Fruit fly (Drosophila melanogaster) whole organism, embryonic: ENCODE measurements around the gene lectin-21Cb.

Experiments
- CG10147 ChIP-seq: fragments of 200-800 bp; sonication (Bioruptor generic); optimal IDR thresholded peaks from 2 replicates; lab custom pipeline; 2019; ENCODE audit warnings: missing biosample characterization, mild to moderate bottlenecking, missing genetic modification characterization, moderate library complexity
- CG16863 ChIP-seq: fragments of 200-800 bp; sonication (Bioruptor generic); optimal IDR thresholded peaks from 3 replicates; lab custom pipeline; 2016; ENCODE audit warnings: missing biosample characterization, missing genetic modification characterization
- CG17829 ChIP-seq: fragments of 200-800 bp; optimal IDR thresholded peaks from 2 replicates; lab custom pipeline; 2019; ENCODE audit warnings: missing biosample characterization, mild to moderate bottlenecking, missing genetic modification characterization, moderate library complexity
- CG31388 ChIP-seq: fragments of 200-800 bp; sonication (Bioruptor generic); optimal IDR thresholded peaks from 2 replicates; lab custom pipeline; 2016; ENCODE audit warnings: missing biosample characterization, missing genetic modification characterization
- CG7556 ChIP-seq: fragments of 200-800 bp; sonication (Bioruptor generic); optimal IDR thresholded peaks from 2 replicates; lab custom pipeline; 2017; ENCODE audit warnings: missing biosample characterization, mild to moderate bottlenecking, missing genetic modification characterization
- CG8924 ChIP-seq: fragments of 200-800 bp; optimal IDR thresholded peaks from 3 replicates; lab custom pipeline; 2019; ENCODE audit warnings: missing biosample characterization, mild to moderate bottlenecking, missing genetic modification characterization, moderate library complexity
- Dbx ChIP-seq: fragments of 200-800 bp; sonication (Bioruptor generic); IDR thresholded peaks from 3 replicates; pipeline ENCODE4 v1.3.6; 2022; ENCODE audit warnings: missing biosample characterization, missing genetic modification characterization
- Max ChIP-seq: fragments of 200-800 bp; sonication (Bioruptor generic); optimal IDR thresholded peaks from 2 replicates; lab custom pipeline; 2016; ENCODE audit warnings: missing biosample characterization, mild to moderate bottlenecking, missing genetic modification characterization
- Optix ChIP-seq: fragments of 200-800 bp; sonication (Bioruptor generic); IDR thresholded peaks from 3 replicates; pipeline ENCODE4 v1.3.6; 2022; ENCODE audit warnings: missing biosample characterization, missing genetic modification characterization
- ara ChIP-seq: fragments of 200-800 bp; sonication (Bioruptor generic); IDR thresholded peaks from 2 replicates; pipeline ENCODE4 v1.3.6; 2022; ENCODE audit warnings: missing biosample characterization, missing genetic modification characterization
- en ChIP-seq: fragments of 200-800 bp; sonication (Bioruptor generic); optimal IDR thresholded peaks from 2 replicates; lab custom pipeline; 2016; ENCODE audit warnings: missing biosample characterization, missing genetic modification characterization
- hkb ChIP-seq, 2 experiments: fragments of 200-800 bp in 1 of 2; fragments of >200 bp in 1 of 2; sonication (Bioruptor generic) in 1 of 2; IDR thresholded peaks in 1 of 2; optimal IDR thresholded peaks in 1 of 2; 2 replicates each; pipeline versions ENCODE4 v1.3.6 to Lab custom; 2017 to 2022; ENCODE audit warnings: missing biosample characterization in 1 of 2, missing genetic modification characterization in 1 of 2
- insv ChIP-seq, 2 experiments: fragments of 200-800 bp; sonication (Bioruptor generic); optimal IDR thresholded peaks; 3 replicates each; lab custom pipeline; 2016 to 2018; ENCODE audit warnings: missing biosample characterization in 2 of 2, missing genetic modification characterization in 2 of 2
- mld ChIP-seq: fragments of 200-800 bp; sonication (Bioruptor generic); IDR thresholded peaks from 3 replicates; pipeline ENCODE4 v1.3.6; 2022; ENCODE audit warnings: missing biosample characterization, missing genetic modification characterization; ENCODE audit not compliant: partially characterized antibody

lectin-21Cb gene

DNA sequence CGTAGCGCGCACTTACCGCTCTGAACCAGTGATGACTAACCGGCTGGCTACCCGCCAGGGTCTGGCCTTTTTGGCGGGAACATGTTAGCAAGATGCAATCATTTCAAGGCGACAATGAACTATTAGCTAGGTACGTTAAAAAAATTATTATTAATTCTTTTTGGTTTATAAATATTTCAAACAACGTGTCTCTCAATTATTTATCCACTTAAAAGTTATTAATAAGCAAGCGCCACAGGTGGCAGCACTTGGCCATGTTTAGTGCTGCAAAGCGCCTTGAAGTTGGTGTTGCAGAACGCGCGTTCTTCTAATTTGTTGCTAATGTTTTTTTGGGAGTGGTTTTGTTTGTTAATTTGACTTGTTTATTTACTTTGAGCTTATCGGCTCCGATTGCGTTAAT is 46.8 kb downstream of the lectin-21Cb start, which contains the start of the genes Ipk2 and cold (continued):
- TF ChIP-seq en = no peak
- TF ChIP-seq Max (GFP tag; lab: Kevin White, UChicago) = peak; percentile 89
- peak in 1 of 2 experiments; percentile 40 for TF ChIP-seq insv (GFP tag; optimal IDR thresholded peaks at IDR 0.05; lab: Kevin White, UChicago)
- TF ChIP-seq hkb (optimal IDR thresholded peaks at IDR 0.05; lab: Kevin White, UChicago) = peak; percentile 92
- TF ChIP-seq hkb (GFP tag; IDR thresholded peaks at IDR 0.05; lab: Robert Waterston, UW) = peak; percentile 67
- TF ChIP-seq CG16863 = peak; percentile 64
- peak; percentile 57; the same call in 1 of the 3 replicates for TF ChIP-seq Optix (GFP tag; lab: Robert Waterston, UW)
- TF ChIP-seq mld (GFP tag; lab: Robert Waterston, UW) = no peak
- TF ChIP-seq CG8924 = peak; percentile 96
- peak; percentile 74 for TF ChIP-seq CG10147
- peak; percentile 87 for TF ChIP-seq Dbx (GFP tag; lab: Robert Waterston, UW)
- peak; percentile 77 for TF ChIP-seq CG17829 (tag; lab: Kevin White, UChicago)
- TF ChIP-seq CG31388 (GFP tag; lab: Kevin White, UChicago) = peak; percentile 25
- TF ChIP-seq ara (GFP tag; lab: Robert Waterston, UW) = peak; percentile 55
- peak; percentile 80 for TF ChIP-seq CG7556 (GFP tag; lab: Kevin White, UChicago)
- TF ChIP-seq, all 482 proteins: peak for 343
